Worm (Caenorhabditis elegans) whole organism, L4 larva: Measurements from ENCODE around the gene prx-2.

Experiments used
- F44E2.7 ChIP-seq: fragments of 200-800 bp; sonication (Bioruptor generic); IDR thresholded peaks from 2 replicates; pipeline ENCODE4 v2.1.2; 2022; ENCODE audit warnings: missing genetic modification characterization, missing compliant biosample characterization
- T20F7.1 ChIP-seq: fragments of 200-800 bp; sonication (Bioruptor generic); optimal IDR thresholded peaks from 2 replicates; lab custom pipeline; 2018; ENCODE audit warnings: mild to moderate bottlenecking, missing genetic modification characterization, missing compliant biosample characterization
- T26A8.4 ChIP-seq: fragments of 200-800 bp; sonication (Bioruptor generic); IDR thresholded peaks from 2 replicates; pipeline ENCODE4 v1.3.6; 2022; ENCODE audit warnings: missing genetic modification characterization, missing compliant biosample characterization
- Y48G9A.11 ChIP-seq: fragments of 200-800 bp; sonication (Bioruptor generic); IDR thresholded peaks from 2 replicates; pipeline ENCODE4 v1.3.6; 2022; ENCODE audit warnings: missing genetic modification reagents, missing genetic modification characterization, missing compliant biosample characterization
- ama-1 ChIP-seq: fragments of 150-350 bp; optimal IDR thresholded peaks from 2 replicates; lab custom pipeline; 2014; ENCODE audit warnings: inconsistent platforms, mixed read lengths
- arid-1 ChIP-seq: fragments of 200-800 bp; sonication (Bioruptor generic); conservative IDR thresholded peaks from 2 replicates; pipeline ENCODE4 v1.3.6; 2022; ENCODE audit warnings: missing genetic modification reagents, missing genetic modification characterization, missing compliant biosample characterization
- attf-4 ChIP-seq: sonication (generic microtip); optimal IDR thresholded peaks from 3 replicates; lab custom pipeline; 2017; ENCODE audit warnings: missing biosample characterization, missing genetic modification characterization
- ceh-28 ChIP-seq: fragments of 150-350 bp; optimal IDR thresholded peaks from 2 replicates; lab custom pipeline; 2014; ENCODE audit warnings: missing biosample characterization, missing genetic modification reagents, missing genetic modification characterization
- ceh-32 ChIP-seq: sonication (generic microtip); optimal IDR thresholded peaks from 2 replicates; lab custom pipeline; 2016; ENCODE audit warnings: mild to moderate bottlenecking, missing genetic modification characterization, missing compliant biosample characterization; ENCODE audit not compliant: poor library complexity
- ceh-44 ChIP-seq: fragments of 200-800 bp; sonication (Bioruptor generic); IDR thresholded peaks from 2 replicates; pipeline ENCODE4 v1.3.6; 2022; ENCODE audit warnings: missing genetic modification reagents, missing genetic modification characterization, missing compliant biosample characterization
- ceh-82 ChIP-seq: sonication (generic microtip); optimal IDR thresholded peaks from 2 replicates; lab custom pipeline; 2017; ENCODE audit warnings: missing biosample characterization, missing genetic modification characterization
- ces-1 ChIP-seq: fragments of 150-350 bp; sonication (generic microtip); optimal IDR thresholded peaks from 4 replicates; lab custom pipeline; 2014; ENCODE audit warnings: missing biosample characterization, missing genetic modification reagents, missing genetic modification characterization
- ctbp-1 ChIP-seq: fragments of 200-800 bp; sonication (Bioruptor generic); IDR thresholded peaks from 2 replicates; pipeline ENCODE4 v1.3.6; 2022; ENCODE audit warnings: missing genetic modification reagents, missing genetic modification characterization, missing compliant biosample characterization
- daf-12 ChIP-seq: fragments of 150-350 bp; optimal IDR thresholded peaks from 2 replicates; lab custom pipeline; 2014; ENCODE audit warnings: missing biosample characterization, missing genetic modification reagents, missing genetic modification characterization
- daf-19 ChIP-seq: fragments of 200-800 bp; sonication (Bioruptor generic); conservative IDR thresholded peaks from 2 replicates; pipeline ENCODE4 v1.3.6; 2022; ENCODE audit warnings: missing genetic modification characterization, missing compliant biosample characterization
- daf-8 ChIP-seq: fragments of 200-800 bp; sonication (Bioruptor generic); IDR thresholded peaks from 2 replicates; pipeline ENCODE4 v1.3.6; 2022; ENCODE audit warnings: missing genetic modification characterization, missing compliant biosample characterization
- dmd-8 ChIP-seq: fragments of 200-800 bp; sonication (Bioruptor generic); IDR thresholded peaks from 2 replicates; pipeline ENCODE4 v1.3.6; 2022; ENCODE audit warnings: missing genetic modification characterization, missing compliant biosample characterization
- dpl-1 ChIP-seq: fragments of 150-350 bp; optimal IDR thresholded peaks from 2 replicates; lab custom pipeline; 2014; ENCODE audit warnings: missing biosample characterization, missing genetic modification reagents, missing genetic modification characterization
- duxl-1 ChIP-seq: sonication (generic microtip); optimal IDR thresholded peaks from 2 replicates; lab custom pipeline; 2016; ENCODE audit warnings: mild to moderate bottlenecking, missing genetic modification characterization, moderate library complexity, missing compliant biosample characterization; ENCODE audit not compliant: poor library complexity
- egl-43 ChIP-seq: fragments of 200-800 bp; sonication (Bioruptor generic); IDR thresholded peaks from 2 replicates; pipeline ENCODE4 v1.3.6; 2022; ENCODE audit warnings: missing genetic modification reagents, missing genetic modification characterization, missing compliant biosample characterization
- fkh-10 ChIP-seq: fragments of 150-350 bp; optimal IDR thresholded peaks from 2 replicates; lab custom pipeline; 2014; ENCODE audit warnings: missing biosample characterization, missing genetic modification reagents, missing genetic modification characterization
- gei-8 ChIP-seq: fragments of 200-800 bp; sonication (Bioruptor generic); optimal IDR thresholded peaks from 2 replicates; lab custom pipeline; 2018; ENCODE audit warnings: mild to moderate bottlenecking, missing genetic modification characterization, missing compliant biosample characterization
- hlh-11 ChIP-seq: fragments of 200-800 bp; sonication (Bioruptor generic); optimal IDR thresholded peaks from 2 replicates; lab custom pipeline; 2018; ENCODE audit warnings: mild to moderate bottlenecking, missing genetic modification characterization, missing compliant biosample characterization
- hlh-30 ChIP-seq: sonication (generic microtip); optimal IDR thresholded peaks from 2 replicates; lab custom pipeline; 2017; ENCODE audit warnings: antibody characterized with exemption, mild to moderate bottlenecking, missing genetic modification characterization, missing compliant biosample characterization; ENCODE audit not compliant: insufficient read depth
- jun-1 ChIP-seq: fragments of 150-350 bp; optimal IDR thresholded peaks from 2 replicates; lab custom pipeline; 2014; ENCODE audit warnings: missing biosample characterization, missing genetic modification reagents, missing genetic modification characterization
- lin-1 ChIP-seq: fragments of 200-800 bp; sonication (Bioruptor generic); IDR thresholded peaks from 2 replicates; pipeline ENCODE4 v1.3.6; 2022; ENCODE audit warnings: missing genetic modification reagents, missing genetic modification characterization, missing compliant biosample characterization
- lin-15B ChIP-seq: fragments of 150-350 bp; sonication (generic microtip); optimal IDR thresholded peaks from 3 replicates; lab custom pipeline; 2014; ENCODE audit warnings: missing biosample characterization, missing genetic modification characterization
- lin-29 ChIP-seq: fragments of 200-800 bp; sonication (Bioruptor generic); IDR thresholded peaks from 2 replicates; pipeline ENCODE4 v1.3.6; 2022; ENCODE audit warnings: missing genetic modification reagents, missing genetic modification characterization, missing compliant biosample characterization
- lin-39 ChIP-seq: fragments of 150-350 bp; optimal IDR thresholded peaks from 2 replicates; lab custom pipeline; 2014; ENCODE audit warnings: missing biosample characterization, missing genetic modification reagents, missing genetic modification characterization
- lir-3 ChIP-seq: sonication (generic microtip); optimal IDR thresholded peaks from 2 replicates; lab custom pipeline; 2016; ENCODE audit warnings: mild to moderate bottlenecking, missing genetic modification characterization, missing compliant biosample characterization
- lsy-2 ChIP-seq, 2 experiments: fragments of 150-350 bp in 1 of 2; sonication (generic microtip) in 1 of 2; optimal IDR thresholded peaks; 2 replicates each; lab custom pipeline; 2014 to 2017; ENCODE audit warnings: missing biosample characterization in 2 of 2, missing genetic modification characterization in 2 of 2
- madf-5 ChIP-seq, 2 experiments: fragments of 200-800 bp; sonication (Bioruptor generic); IDR thresholded peaks; 2 replicates each; pipeline ENCODE4 v1.3.6; 2022; ENCODE audit warnings: missing compliant biosample characterization in 2 of 2, missing genetic modification characterization in 2 of 2
- mes-2 ChIP-seq: sonication (generic microtip); optimal IDR thresholded peaks from 2 replicates; lab custom pipeline; 2016; ENCODE audit warnings: missing genotype, mild to moderate bottlenecking, missing genetic modification characterization, missing compliant biosample characterization; ENCODE audit not compliant: poor library complexity, severe bottlenecking
- nhr-10 ChIP-seq: fragments of 150-350 bp; optimal IDR thresholded peaks from 2 replicates; lab custom pipeline; 2014; ENCODE audit warnings: missing biosample characterization, missing genetic modification characterization
- nhr-102 ChIP-seq: sonication (generic microtip); optimal IDR thresholded peaks from 2 replicates; lab custom pipeline; 2016; ENCODE audit warnings: mild to moderate bottlenecking, missing genetic modification characterization, moderate library complexity, missing compliant biosample characterization
- nhr-25 ChIP-seq: sonication (generic microtip); optimal IDR thresholded peaks from 2 replicates; lab custom pipeline; 2017; ENCODE audit warnings: missing genetic modification characterization, mild to moderate bottlenecking, missing compliant biosample characterization, antibody characterized with exemption, moderate library complexity, borderline replicate concordance; ENCODE audit not compliant: insufficient read depth
- nhr-41 ChIP-seq: fragments of 200-800 bp; sonication (Bioruptor generic); IDR thresholded peaks from 2 replicates; pipeline ENCODE4 v1.3.6; 2022; ENCODE audit warnings: missing genetic modification reagents, missing genetic modification characterization, missing compliant biosample characterization
- nhr-48 ChIP-seq: sonication (generic microtip); optimal IDR thresholded peaks from 2 replicates; lab custom pipeline; 2016; ENCODE audit warnings: mild to moderate bottlenecking, missing genetic modification characterization, missing compliant biosample characterization
- nhr-6 ChIP-seq: fragments of 150-350 bp; optimal IDR thresholded peaks from 2 replicates; lab custom pipeline; 2014; ENCODE audit warnings: missing biosample characterization, missing genetic modification characterization
- nhr-76 ChIP-seq: fragments of 150-350 bp; optimal IDR thresholded peaks from 2 replicates; lab custom pipeline; 2014; ENCODE audit warnings: missing biosample characterization, missing genetic modification characterization
- nhr-77 ChIP-seq: fragments of 150-350 bp; optimal IDR thresholded peaks from 2 replicates; lab custom pipeline; 2014; ENCODE audit warnings: missing biosample characterization, missing genetic modification characterization
- php-3 ChIP-seq: fragments of 200-800 bp; sonication (Bioruptor generic); IDR thresholded peaks from 2 replicates; pipeline ENCODE4 v1.3.6; 2022; ENCODE audit warnings: missing genetic modification reagents, missing genetic modification characterization, missing compliant biosample characterization
- sdz-12 ChIP-seq: fragments of 200-800 bp; sonication (Bioruptor generic); optimal IDR thresholded peaks from 2 replicates; lab custom pipeline; 2018; ENCODE audit warnings: mild to moderate bottlenecking, missing genetic modification characterization, missing compliant biosample characterization
- skn-1 ChIP-seq: fragments of 150-350 bp; optimal IDR thresholded peaks from 2 replicates; lab custom pipeline; 2014; ENCODE audit warnings: missing biosample characterization, missing genetic modification characterization
- spr-1 ChIP-seq: sonication (generic microtip); optimal IDR thresholded peaks from 2 replicates; lab custom pipeline; 2016; ENCODE audit warnings: mild to moderate bottlenecking, missing genetic modification characterization, missing compliant biosample characterization
- tag-97 ChIP-seq: fragments of 200-800 bp; sonication (Bioruptor generic); IDR thresholded peaks from 2 replicates; pipeline ENCODE4 v1.3.6; 2022; ENCODE audit warnings: missing genetic modification characterization, missing compliant biosample characterization
- tra-1 ChIP-seq: fragments of 200-800 bp; sonication (Bioruptor generic); IDR thresholded peaks from 2 replicates; pipeline ENCODE4 v1.3.6; 2022; ENCODE audit warnings: missing genetic modification reagents, missing genetic modification characterization, missing compliant biosample characterization
- unc-62 ChIP-seq, 3 experiments: fragments of 150-350 bp in 1 of 3; sonication (generic microtip); optimal IDR thresholded peaks in 2 of 3; peaks in 1 of 3; 1 replicate in 1 of 3; 2 replicates in 2 of 3; lab custom pipeline; 2014 to 2017; ENCODE audit warnings: missing biosample characterization in 3 of 3, missing genetic modification characterization in 3 of 3, missing genetic modification reagents in 3 of 3, missing genotype in 1 of 3
- vab-7 ChIP-seq: fragments of 200-800 bp; sonication (Bioruptor generic); IDR thresholded peaks from 2 replicates; pipeline ENCODE4 v1.3.6; 2022; ENCODE audit warnings: missing genetic modification reagents, missing genetic modification characterization, missing compliant biosample characterization

Gene prx-2

DNA sequence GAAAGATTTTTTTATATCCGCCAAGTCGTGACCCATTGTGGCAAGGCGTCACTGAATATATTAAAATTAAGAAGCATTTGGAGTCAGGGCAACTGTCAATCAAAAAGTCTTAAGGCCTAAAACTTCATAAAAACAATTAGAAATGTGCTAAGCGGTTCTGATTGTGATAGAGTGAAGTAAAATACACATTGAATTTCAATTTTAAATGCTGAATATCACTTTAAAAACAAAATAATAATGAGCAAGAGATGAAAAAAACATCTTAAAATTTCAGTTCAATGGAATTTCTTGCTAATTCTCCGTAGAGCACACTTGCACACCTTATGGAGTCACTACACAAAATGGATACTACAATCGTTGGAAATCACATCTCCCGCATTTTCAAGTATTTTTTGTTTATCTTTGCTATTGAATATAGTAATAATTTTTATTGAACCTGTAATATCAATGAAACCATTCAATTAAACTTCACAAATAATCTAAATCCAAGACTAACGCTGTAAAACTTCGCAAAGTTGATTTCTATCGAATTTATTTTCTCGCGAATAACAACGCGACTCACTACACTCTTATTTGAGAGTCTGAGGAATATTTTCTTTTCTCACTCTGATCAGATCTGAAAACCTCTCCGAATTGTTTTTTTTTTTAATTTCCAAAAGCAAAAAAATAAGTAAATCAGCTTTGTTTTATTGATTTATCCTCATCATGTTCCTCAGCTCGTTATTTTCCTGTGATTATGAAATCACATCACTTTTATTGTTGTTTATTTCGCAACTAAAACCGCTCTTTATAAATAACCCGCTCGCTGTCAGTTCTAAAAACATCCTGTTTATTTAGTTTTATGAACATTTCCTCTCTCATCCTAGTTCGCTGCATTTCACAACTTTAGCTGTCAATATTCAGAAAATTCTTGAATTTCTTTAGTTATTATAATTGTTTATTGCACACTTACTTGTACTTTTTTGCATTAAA, 8.2 kb upstream of the prx-2 start, which contains the start of gene mars-1:
Gene mars-1 (minus strand): TSS at position 51 of the 972 bp plus-strand sequence.
- no peak for TF ChIP-seq tra-1
- TF ChIP-seq ceh-32 (tag; lab: Kevin White, UChicago) = no peak
- TF ChIP-seq egl-43 = no peak
- TF ChIP-seq nhr-10 = no peak
- TF ChIP-seq ctbp-1 (GFP tag; lab: Robert Waterston, UW) = no peak
- TF ChIP-seq gei-8 (GFP tag; lab: Kevin White, UChicago) = no peak
- no peak for TF ChIP-seq lin-39 (tag; lab: Kevin White, UChicago)
- TF ChIP-seq T26A8.4 (GFP tag; lab: Robert Waterston, UW) = no peak
- 0 out of 2 replicates have a peak, but pooled peaks have one; percentile 33 for TF ChIP-seq ceh-44 (GFP tag; lab: Robert Waterston, UW)
- no peak for TF ChIP-seq nhr-6 (tag; lab: Kevin White, UChicago)
- TF ChIP-seq ama-1 (lab: Kevin White, UChicago) = no peak
- no peak for TF ChIP-seq nhr-48 (tag; lab: Kevin White, UChicago)
- no peak for TF ChIP-seq ceh-28 (tag; lab: Kevin White, UChicago)
- TF ChIP-seq ces-1 (GFP tag; lab: Kevin White, UChicago) = no peak
- no peak for TF ChIP-seq Y48G9A.11 (GFP tag; lab: Robert Waterston, UW)
- TF ChIP-seq lin-15B (tag; lab: Kevin White, UChicago) = no peak
- TF ChIP-seq daf-19 = no peak
- no peak for TF ChIP-seq daf-8
- TF ChIP-seq lin-1 (GFP tag; lab: Robert Waterston, UW) = no peak
- no peak for TF ChIP-seq skn-1 (tag; lab: Kevin White, UChicago)
- peak in 1 of 2 experiments; percentile 51 for TF ChIP-seq unc-62 (GFP tag; optimal IDR thresholded peaks at IDR 0.05 in 1 of 2; lab: Kevin White, UChicago)
- TF ChIP-seq unc-62 (tag; optimal IDR thresholded peaks at IDR 0.05; lab: Kevin White, UChicago) = no peak
- no peak for TF ChIP-seq lir-3 (tag; lab: Kevin White, UChicago)
- TF ChIP-seq dpl-1 (GFP tag; lab: Kevin White, UChicago) = peak; percentile 62
- no peak for TF ChIP-seq nhr-41
- TF ChIP-seq tag-97 (GFP tag; lab: Robert Waterston, UW) = no peak
- peak; percentile 81 for TF ChIP-seq T20F7.1
- TF ChIP-seq lsy-2 (tag; optimal IDR thresholded peaks at IDR 0.05; lab: Kevin White, UChicago) = peak; percentile 12 to 80
- no peak for TF ChIP-seq vab-7
- TF ChIP-seq sdz-12 (GFP tag; lab: Kevin White, UChicago) = no peak
- no peak for TF ChIP-seq attf-4 (tag; lab: Kevin White, UChicago)
- peak; percentile 82 for TF ChIP-seq mes-2 (tag; lab: Kevin White, UChicago)
- no peak for TF ChIP-seq madf-5 (GFP tag; IDR thresholded peaks at IDR 0.05; lab: Robert Waterston, UW)
- no peak for TF ChIP-seq spr-1 (tag; lab: Kevin White, UChicago)
- no peak for TF ChIP-seq F44E2.7 (GFP tag; lab: Robert Waterston, UW)
- TF ChIP-seq hlh-11 (tag; lab: Kevin White, UChicago) = peak; percentile 64
- TF ChIP-seq nhr-102 (tag; lab: Kevin White, UChicago) = no peak
- peak; percentile 64 for TF ChIP-seq hlh-30
- TF ChIP-seq nhr-77 (tag; lab: Kevin White, UChicago) = no peak
- TF ChIP-seq duxl-1 (tag; lab: Kevin White, UChicago) = no peak
- TF ChIP-seq lin-29 = no peak
- TF ChIP-seq php-3 (GFP tag; lab: Robert Waterston, UW) = no peak
- no peak for TF ChIP-seq fkh-10 (GFP tag; lab: Kevin White, UChicago)
- TF ChIP-seq nhr-76 (tag; lab: Kevin White, UChicago) = no peak
- TF ChIP-seq daf-12 = no peak
- no peak for TF ChIP-seq nhr-25 (tag; lab: Kevin White, UChicago)
- no peak for TF ChIP-seq dmd-8 (GFP tag; lab: Robert Waterston, UW)
- no peak for TF ChIP-seq arid-1 (GFP tag; lab: Robert Waterston, UW)
- TF ChIP-seq ceh-82 = no peak
- no peak for TF ChIP-seq jun-1 (tag; lab: Kevin White, UChicago)
